Worm (Caenorhabditis elegans): ENCODE data around the gene str-151.
A peak's percentile ranks its signal among the peaks of the same experiment; 100 is the strongest.

str-151 gene

DNA sequence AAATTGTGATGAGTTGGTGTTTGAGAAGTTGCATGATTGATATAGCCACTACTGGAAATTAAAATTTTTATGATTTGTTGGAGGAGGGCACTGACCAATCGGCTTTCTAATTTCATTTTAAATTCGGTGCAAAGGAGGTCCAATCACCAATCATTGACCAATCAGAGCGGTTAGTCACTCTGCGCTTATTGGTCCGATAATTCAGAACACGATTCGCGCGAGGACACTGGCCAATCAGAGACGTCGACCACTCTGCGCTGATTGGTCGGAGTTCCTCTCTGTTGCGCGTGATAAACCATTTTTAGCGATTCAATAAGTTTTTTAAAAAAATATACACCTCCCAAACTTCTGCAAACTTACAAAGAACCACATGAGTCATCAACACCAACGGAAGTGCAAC is 23.8 kb downstream of the str-151 start:
- TF ChIP-seq cebp-1 (GFP tag; IDR thresholded peaks at IDR 0.05): 0 out of 2 replicates have a peak, but pooled peaks have one; percentile 14
- no peak for TF ChIP-seq cebp-1 (tag; optimal IDR thresholded peaks at IDR 0.05)
- no peak for TF ChIP-seq dpff-1 (tag; optimal IDR thresholded peaks at IDR 0.05)

DNA sequence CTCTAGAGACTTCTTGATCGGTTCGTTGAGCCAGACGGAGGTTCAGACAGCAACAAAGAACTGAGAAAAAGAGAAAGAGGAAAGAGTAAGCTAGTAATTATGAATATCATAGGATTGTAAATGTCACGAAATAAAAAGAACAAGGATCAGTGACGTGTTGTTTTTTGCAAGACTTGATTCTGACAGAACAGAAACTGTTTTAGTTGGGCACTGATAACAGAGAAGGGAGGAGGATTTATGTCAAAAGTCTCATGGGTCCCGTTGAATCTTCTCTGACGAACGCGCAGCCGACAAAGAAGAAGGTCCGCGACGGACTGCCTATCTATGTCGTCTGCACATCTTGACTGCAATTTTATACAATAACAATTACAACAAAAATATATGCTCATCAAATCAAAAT is 24.6 kb downstream of the str-151 start, which contains the start of gene T03E6.9:
T03E6.9 (minus strand) TSS at position 101 of the 400 bp plus-strand sequence.
- TF ChIP-seq unc-62 (GFP tag; optimal IDR thresholded peaks at IDR 0.05) (no peak), T07F8.4 (tag; optimal IDR thresholded peaks at IDR 0.05) (no peak), pbrm-1 (GFP tag; IDR thresholded peaks at IDR 0.05) (no peak), ceh-27 (GFP tag; optimal IDR thresholded peaks at IDR 0.05) (no peak), ama-1 (optimal IDR thresholded peaks at IDR 0.05) (no peak), ama-1 (GFP tag; optimal IDR thresholded peaks at IDR 0.05) (no peak), lin-54 (GFP tag; optimal IDR thresholded peaks at IDR 0.05) (no peak), ztf-25 (GFP tag; IDR thresholded peaks at IDR 0.05) (no peak), ceh-40 (GFP tag; IDR thresholded peaks at IDR 0.05) (no peak), hmg-20 (GFP tag; IDR thresholded peaks at IDR 0.05) (no peak), fkh-3 (tag; optimal IDR thresholded peaks at IDR 0.05) (no peak), sptf-2 (GFP tag; optimal IDR thresholded peaks at IDR 0.05) (no peak), repo-1 (tag; optimal IDR thresholded peaks at IDR 0.05) (no peak), lin-35 (GFP tag; optimal IDR thresholded peaks at IDR 0.05) (no peak), bed-2 (GFP tag; IDR thresholded peaks at IDR 0.05) (no peak), T26A5.8 (tag; optimal IDR thresholded peaks at IDR 0.05) (no peak)

DNA sequence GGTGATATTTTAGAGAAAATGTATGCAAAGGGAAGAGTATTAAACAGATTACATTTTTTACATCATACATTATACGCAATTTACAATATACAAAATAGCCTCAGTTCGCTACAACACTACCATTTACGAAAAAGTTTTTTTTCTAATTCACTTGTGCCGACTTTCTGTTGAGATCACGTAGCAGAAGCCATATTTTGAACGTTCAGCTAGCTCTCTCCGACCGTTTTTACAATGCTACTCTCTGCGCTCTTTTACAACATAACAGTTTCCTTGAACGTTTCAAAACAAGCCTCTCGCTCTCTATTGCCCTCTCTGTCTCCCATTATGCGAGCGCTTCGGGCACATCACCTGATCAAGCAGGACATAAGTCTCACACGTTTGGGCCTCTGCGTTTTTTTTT is 27.1 kb downstream of the str-151 start, which contains the start of gene T03E6.8:
T03E6.8 (minus strand) TSS at position 101 of the 400 bp plus-strand sequence.
- TF ChIP-seq T07F8.4 (tag; optimal IDR thresholded peaks at IDR 0.05) (no peak), F33H1.4 (GFP tag; IDR thresholded peaks at IDR 0.05) (no peak), dpl-1 (GFP tag; optimal IDR thresholded peaks at IDR 0.05) (no peak), ztf-28 (GFP tag; IDR thresholded peaks at IDR 0.05) (no peak), F23B12.7 (tag; optimal IDR thresholded peaks at IDR 0.05; ENCODE audit: insufficient read depth) (no peak), cebp-1 (GFP tag; IDR thresholded peaks at IDR 0.05) (no peak), cebp-1 (tag; optimal IDR thresholded peaks at IDR 0.05) (no peak), dpff-1 (tag; optimal IDR thresholded peaks at IDR 0.05) (no peak), Y67H2A.10 (GFP tag; conservative IDR thresholded peaks at IDR 0.05) (no peak), hmg-20 (GFP tag; IDR thresholded peaks at IDR 0.05) (no peak), madf-10 (tag; optimal IDR thresholded peaks at IDR 0.05) (no peak)

DNA sequence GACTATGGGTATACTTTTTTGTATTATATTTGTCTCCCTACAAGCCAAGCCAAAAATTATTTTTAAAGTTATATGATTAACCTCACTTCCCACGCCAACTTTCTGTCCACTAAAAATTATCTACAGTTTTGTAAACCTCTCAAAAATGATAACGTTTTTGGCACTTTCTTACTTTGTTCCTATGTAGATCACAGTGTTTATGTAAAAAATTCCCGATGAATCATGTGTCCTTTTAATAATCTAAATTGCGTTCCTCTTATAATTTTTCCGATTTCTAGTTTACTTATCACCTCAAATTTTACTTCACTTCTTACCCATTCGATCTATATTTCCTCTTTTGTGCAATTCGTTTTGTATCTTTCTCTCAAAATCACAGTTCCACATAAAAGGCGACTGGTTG is 28.3 kb downstream of the str-151 start:
- TF ChIP-seq lin-35 (GFP tag; optimal IDR thresholded peaks at IDR 0.05): no peak
- TF ChIP-seq nhr-80 (tag; optimal IDR thresholded peaks at IDR 0.05): peak; percentile 23
- no peak for TF ChIP-seq lsy-27 (tag; optimal IDR thresholded peaks at IDR 0.05; ENCODE audit: borderline replicate concordance, insufficient read depth)
- no peak for TF ChIP-seq sea-2 (GFP tag; IDR thresholded peaks at IDR 0.05)
- no peak for TF ChIP-seq Y53G8AR.9 (GFP tag; conservative IDR thresholded peaks at IDR 0.05)

DNA sequence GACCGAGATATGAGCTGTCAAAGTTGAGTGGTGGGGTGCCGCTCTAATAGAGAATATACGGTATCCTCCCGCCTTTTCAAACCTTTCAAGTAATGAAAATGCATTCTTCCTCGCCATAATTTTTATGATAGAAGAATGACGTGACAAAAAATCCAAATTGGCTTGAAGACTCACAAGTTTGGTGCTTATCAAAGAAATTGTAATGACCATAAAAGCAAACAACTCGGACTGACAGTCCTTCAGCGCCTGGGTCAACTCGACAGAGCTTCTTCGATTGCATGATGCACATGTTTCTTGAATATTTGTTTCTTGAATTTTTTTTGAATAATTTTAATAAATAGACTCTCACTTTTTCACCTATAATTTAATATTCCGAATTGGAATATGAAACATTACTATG is 29.5 kb downstream of the str-151 start:
- no peak for TF ChIP-seq zim-3 (tag; optimal IDR thresholded peaks at IDR 0.05)
- 0 out of 2 replicates have a peak, but pooled peaks have one; percentile 33 for TF ChIP-seq dox-1 (GFP tag; IDR thresholded peaks at IDR 0.05)
- TF ChIP-seq nhr-80 (tag; optimal IDR thresholded peaks at IDR 0.05): peak; percentile 77

DNA sequence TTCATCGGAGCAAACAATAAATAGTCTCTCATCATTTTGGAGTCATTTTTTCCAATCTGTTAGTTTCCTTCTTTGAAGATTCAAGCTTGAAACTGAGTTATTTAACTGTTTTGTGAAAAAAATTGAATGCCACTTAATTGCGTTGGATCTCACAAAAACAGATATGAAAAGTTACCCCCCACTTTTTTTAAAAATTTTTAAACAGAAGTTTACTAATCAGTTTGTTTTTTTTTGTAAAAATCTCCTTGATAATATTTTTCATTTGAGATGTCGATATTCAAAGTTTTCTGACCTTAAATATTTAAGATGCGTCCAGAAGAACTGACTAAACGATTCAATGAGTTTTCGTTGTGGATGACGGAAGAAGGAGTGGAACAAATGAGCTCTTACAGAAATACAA is 30.3 kb downstream of the str-151 start, which contains the start of gene Y32B12C.1:
Y32B12C.1 (plus strand) TSS at position 301 of the 400 bp plus-strand sequence.
- no peak for TF ChIP-seq rec-8 (tag; optimal IDR thresholded peaks at IDR 0.05)
- no peak for TF ChIP-seq ama-1 (optimal IDR thresholded peaks at IDR 0.05)
- TF ChIP-seq ama-1 (GFP tag; optimal IDR thresholded peaks at IDR 0.05): no peak
- TF ChIP-seq Y53G8AR.9 (GFP tag; conservative IDR thresholded peaks at IDR 0.05): no peak
- no peak for TF ChIP-seq B0035.1 (tag; optimal IDR thresholded peaks at IDR 0.05)
- no peak for TF ChIP-seq F10E7.11 (tag; optimal IDR thresholded peaks at IDR 0.05)
- no peak for TF ChIP-seq lir-1 (GFP tag; conservative IDR thresholded peaks at IDR 0.05)
- no peak for TF ChIP-seq hrde-1 (tag; optimal IDR thresholded peaks at IDR 0.05; ENCODE audit: borderline replicate concordance)
- TF ChIP-seq bed-1 (GFP tag; IDR thresholded peaks at IDR 0.05): no peak
- TF ChIP-seq attf-5 (GFP tag; optimal IDR thresholded peaks at IDR 0.05): no peak
- no peak for TF ChIP-seq madf-3 (GFP tag; IDR thresholded peaks at IDR 0.05)
- TF ChIP-seq lin-26 (GFP tag; IDR thresholded peaks at IDR 0.05): no peak
- TF ChIP-seq T26A5.8 (tag; optimal IDR thresholded peaks at IDR 0.05): no peak
- TF ChIP-seq ztf-25 (GFP tag; IDR thresholded peaks at IDR 0.05): no peak
- no peak for TF ChIP-seq chd-7 (tag; optimal IDR thresholded peaks at IDR 0.05)
